Fruit fly (Drosophila melanogaster): Measurements from ENCODE around the gene jumu.
A peak's percentile ranks its signal among the peaks of the same experiment; 100 is the strongest.

Gene jumu

dm6 chr3R:10393654-10394367, 43.8 kb downstream of the jumu start (continued):
- peak; percentile 54; the same call in 1 of the 2 replicates for TF ChIP-seq CG11085 (GFP tag; IDR thresholded peaks at IDR 0.05)
- peak; percentile 73 for TF ChIP-seq Atf-2 (GFP tag; optimal IDR thresholded peaks at IDR 0.05)
- peak; percentile 77 for TF ChIP-seq salm (tag; optimal IDR thresholded peaks at IDR 0.05)
- TF ChIP-seq Ptx1 (GFP tag; IDR thresholded peaks at IDR 0.05): peak; percentile 90
- TF ChIP-seq tgo (GFP tag; IDR thresholded peaks at IDR 0.05): peak; percentile 90
- no peak for TF ChIP-seq Trl (optimal IDR thresholded peaks at IDR 0.05)
- peak; percentile 81 for TF ChIP-seq Trl (GFP tag; optimal IDR thresholded peaks at IDR 0.05)
- peak; percentile 78 for TF ChIP-seq CG3847 (GFP tag; IDR thresholded peaks at IDR 0.05)
- TF ChIP-seq CG7786 (GFP tag; optimal IDR thresholded peaks at IDR 0.05): peak; percentile 68
- TF ChIP-seq Oli (tag; optimal IDR thresholded peaks at IDR 0.05): peak; percentile 87
- TF ChIP-seq tll (GFP tag; optimal IDR thresholded peaks at IDR 0.05): no peak
- peak; percentile 86 for TF ChIP-seq bowl (GFP tag; IDR thresholded peaks at IDR 0.05)
- peak; percentile 75 for TF ChIP-seq CG15514 (GFP tag; optimal IDR thresholded peaks at IDR 0.05)
- TF ChIP-seq CG10209 (GFP tag; optimal IDR thresholded peaks at IDR 0.05): peak; percentile 85
- TF ChIP-seq CG1024 (GFP tag; IDR thresholded peaks at IDR 0.05): 0 out of 2 replicates have a peak, but pooled peaks have one; percentile 58
- TF ChIP-seq CG17328 (GFP tag; IDR thresholded peaks at IDR 0.05): peak; percentile 84
- peak; percentile 86 for TF ChIP-seq CG11504 (tag; optimal IDR thresholded peaks at IDR 0.05)
- TF ChIP-seq CG15011 (GFP tag; optimal IDR thresholded peaks at IDR 0.05): peak; percentile 16
- no peak for TF ChIP-seq CG10274 (GFP tag; optimal IDR thresholded peaks at IDR 0.05)
- no peak for TF ChIP-seq CG6791 (GFP tag; IDR thresholded peaks at IDR 0.05; ENCODE audit: partially characterized antibody)
- peak; percentile 82 for TF ChIP-seq CG9817 (tag; optimal IDR thresholded peaks at IDR 0.05)
- TF ChIP-seq CG2199 (GFP tag; IDR thresholded peaks at IDR 0.05): no peak
- TF ChIP-seq CG16813 (GFP tag; IDR thresholded peaks at IDR 0.05; ENCODE audit: partially characterized antibody): no peak
- TF ChIP-seq HHEX (GFP tag; optimal IDR thresholded peaks at IDR 0.05): peak; percentile 66
- TF ChIP-seq Lhr (GFP tag; optimal IDR thresholded peaks at IDR 0.05): peak; percentile 7
- peak; percentile 48 for TF ChIP-seq Fer2 (tag; optimal IDR thresholded peaks at IDR 0.05)
- no peak for TF ChIP-seq HLHmδ (GFP tag; optimal IDR thresholded peaks at IDR 0.05)
- TF ChIP-seq Dbx (GFP tag; IDR thresholded peaks at IDR 0.05): peak; percentile 77
- peak; percentile 34 for TF ChIP-seq MTF-1 (GFP tag; optimal IDR thresholded peaks at IDR 0.05; ENCODE audit: borderline replicate concordance)
- TF ChIP-seq org-1 (GFP tag; optimal IDR thresholded peaks at IDR 0.05): peak; percentile 80
- peak; percentile 20 for TF ChIP-seq Sry-δ (GFP tag; optimal IDR thresholded peaks at IDR 0.05)
- TF ChIP-seq dmrt99B (tag; optimal IDR thresholded peaks at IDR 0.05): peak; percentile 87
- TF ChIP-seq dpn (GFP tag; optimal IDR thresholded peaks at IDR 0.05): peak; percentile 81 to 84
- TF ChIP-seq lab (GFP tag; optimal IDR thresholded peaks at IDR 0.05): peak; percentile 82
- peak; percentile 73 for TF ChIP-seq CG6813 (GFP tag; optimal IDR thresholded peaks at IDR 0.05)
- TF ChIP-seq Dek (tag; optimal IDR thresholded peaks at IDR 0.05): peak; percentile 80
- TF ChIP-seq wek (GFP tag; optimal IDR thresholded peaks at IDR 0.05): peak; percentile 60
- TF ChIP-seq CG2120 (GFP tag; optimal IDR thresholded peaks at IDR 0.05): peak; percentile 86
- peak; percentile 89 for TF ChIP-seq CG7839 (tag; optimal IDR thresholded peaks at IDR 0.05)
- no peak for TF ChIP-seq unc-4 (GFP tag; IDR thresholded peaks at IDR 0.05; ENCODE audit: partially characterized antibody)
- no peak for TF ChIP-seq Bgb (GFP tag; IDR thresholded peaks at IDR 0.05; ENCODE audit: partially characterized antibody)
- TF ChIP-seq CG18599 (GFP tag; optimal IDR thresholded peaks at IDR 0.05): peak; percentile 62
- peak; percentile 91 for TF ChIP-seq CG14441 (GFP tag; IDR thresholded peaks at IDR 0.05)
- peak; percentile 52 for TF ChIP-seq CG1647 (GFP tag; optimal IDR thresholded peaks at IDR 0.05)
- no peak; the same call in 1 of the 2 replicates for TF ChIP-seq CG4404 (GFP tag; IDR thresholded peaks at IDR 0.05)
- TF ChIP-seq Tbp (GFP tag; optimal IDR thresholded peaks at IDR 0.05): no peak
- TF ChIP-seq CG8359 (GFP tag; optimal IDR thresholded peaks at IDR 0.05; ENCODE audit: borderline replicate concordance): no peak
- peak; percentile 59 for TF ChIP-seq CG1529 (GFP tag; optimal IDR thresholded peaks at IDR 0.05)
